Fruit fly (Drosophila melanogaster) whole organism, embryonic: Measurements from ENCODE around the gene Doc2.

Experiments
- Antp ChIP-seq: fragments of 200-800 bp; sonication (Bioruptor generic); optimal IDR thresholded peaks from 3 replicates; lab custom pipeline; 2016; ENCODE audit warnings: missing biosample characterization, missing genetic modification characterization
- CG10565 ChIP-seq: fragments of 200-800 bp; sonication (Bioruptor generic); optimal IDR thresholded peaks from 3 replicates; lab custom pipeline; 2016; ENCODE audit warnings: missing biosample characterization, mild to moderate bottlenecking, missing genetic modification characterization
- CG11085 ChIP-seq: fragments of 200-800 bp; sonication (Bioruptor generic); IDR thresholded peaks from 2 replicates; pipeline ENCODE4 v1.3.6; 2022; ENCODE audit warnings: missing biosample characterization, missing genetic modification characterization
- CG15011 ChIP-seq: fragments of 200-800 bp; sonication (Bioruptor generic); optimal IDR thresholded peaks from 3 replicates; lab custom pipeline; 2018; ENCODE audit warnings: missing biosample characterization, mild to moderate bottlenecking, missing genetic modification characterization
- CG1529 ChIP-seq: fragments of 200-800 bp; sonication (Bioruptor generic); optimal IDR thresholded peaks from 3 replicates; lab custom pipeline; 2018; ENCODE audit warnings: missing biosample characterization, missing genetic modification characterization
- CG15479 ChIP-seq: fragments of 200-800 bp; sonication (Bioruptor generic); optimal IDR thresholded peaks from 3 replicates; lab custom pipeline; 2019; ENCODE audit warnings: missing biosample characterization, mild to moderate bottlenecking, missing genetic modification characterization, moderate library complexity
- CG17361 ChIP-seq: fragments of 200-800 bp; sonication (Bioruptor generic); IDR thresholded peaks from 3 replicates; pipeline ENCODE4 v1.3.6; 2022; ENCODE audit warnings: missing biosample characterization, missing genetic modification characterization
- CG2120 ChIP-seq: fragments of 200-800 bp; sonication (Bioruptor generic); optimal IDR thresholded peaks from 3 replicates; lab custom pipeline; 2016; ENCODE audit warnings: missing biosample characterization, missing genetic modification characterization
- CG2199 ChIP-seq: fragments of 200-800 bp; sonication (Bioruptor generic); IDR thresholded peaks from 3 replicates; pipeline ENCODE4 v1.3.6; 2022; ENCODE audit warnings: missing biosample characterization, missing genetic modification characterization
- CG30403 ChIP-seq: fragments of 200-800 bp; sonication (Bioruptor generic); optimal IDR thresholded peaks from 3 replicates; lab custom pipeline; 2016; ENCODE audit warnings: missing biosample characterization, missing genetic modification characterization
- CG3163 ChIP-seq: fragments of 200-800 bp; sonication (Bioruptor generic); optimal IDR thresholded peaks from 3 replicates; lab custom pipeline; 2016; ENCODE audit warnings: missing biosample characterization, missing genetic modification characterization
- CG3838 ChIP-seq: fragments of 200-800 bp; sonication (Bioruptor generic); optimal IDR thresholded peaks from 3 replicates; lab custom pipeline; 2016; ENCODE audit warnings: missing biosample characterization, missing genetic modification characterization
- CG4328 ChIP-seq: fragments of 200-800 bp; sonication (Bioruptor generic); optimal IDR thresholded peaks from 3 replicates; lab custom pipeline; 2017; ENCODE audit warnings: missing biosample characterization, missing genetic modification reagents, missing genetic modification characterization
- CG4730 ChIP-seq: fragments of 200-800 bp; sonication (Bioruptor generic); IDR thresholded peaks from 2 replicates; pipeline ENCODE4 v1.3.6; 2022; ENCODE audit warnings: missing biosample characterization, missing genetic modification characterization
- CG7357 ChIP-seq: fragments of 200-800 bp; sonication (Bioruptor generic); IDR thresholded peaks from 3 replicates; pipeline ENCODE4 v1.3.6; 2022; ENCODE audit warnings: missing biosample characterization, missing genetic modification characterization
- CG9797 ChIP-seq: fragments of 200-800 bp; sonication (Bioruptor generic); optimal IDR thresholded peaks from 3 replicates; lab custom pipeline; 2018; ENCODE audit warnings: missing biosample characterization, mild to moderate bottlenecking, missing genetic modification characterization
- CG9817 ChIP-seq: fragments of 200-800 bp; sonication (Bioruptor generic); optimal IDR thresholded peaks from 2 replicates; lab custom pipeline; 2018; ENCODE audit warnings: missing biosample characterization, mild to moderate bottlenecking, missing genetic modification characterization, moderate library complexity
- CTCF ChIP-seq: fragments of 200-800 bp; sonication (Bioruptor generic); optimal IDR thresholded peaks from 2 replicates; lab custom pipeline; 2017; ENCODE audit warnings: missing biosample characterization, mild to moderate bottlenecking, missing genetic modification characterization, moderate library complexity
- CrebB ChIP-seq: fragments of 200-800 bp; sonication (Bioruptor generic); optimal IDR thresholded peaks from 3 replicates; lab custom pipeline; 2018; ENCODE audit warnings: missing biosample characterization, mild to moderate bottlenecking, missing genetic modification characterization
- Dp ChIP-seq: fragments of 200-800 bp; sonication (Bioruptor generic); optimal IDR thresholded peaks from 2 replicates; lab custom pipeline; 2018; ENCODE audit warnings: missing biosample characterization, mild to moderate bottlenecking, missing genetic modification characterization, moderate library complexity
- Fer1 ChIP-seq: fragments of 200-800 bp; sonication (Bioruptor generic); optimal IDR thresholded peaks from 2 replicates; lab custom pipeline; 2017; ENCODE audit warnings: missing biosample characterization, mild to moderate bottlenecking, missing genetic modification characterization
- HHEX ChIP-seq: fragments of 200-800 bp; sonication (Bioruptor generic); optimal IDR thresholded peaks from 3 replicates; lab custom pipeline; 2017; ENCODE audit warnings: missing biosample characterization, mild to moderate bottlenecking, missing genetic modification characterization, missing genetic modification reagents
- HLH4C ChIP-seq: fragments of 200-800 bp; sonication (Bioruptor generic); IDR thresholded peaks from 3 replicates; pipeline ENCODE4 v1.3.6; 2022; ENCODE audit warnings: missing biosample characterization, missing genetic modification characterization; ENCODE audit not compliant: partially characterized antibody
- Lim3 ChIP-seq: fragments of 200-800 bp; sonication (Bioruptor generic); IDR thresholded peaks from 2 replicates; pipeline ENCODE4 v1.3.6; 2022; ENCODE audit warnings: missing biosample characterization, missing genetic modification characterization
- Neu2 ChIP-seq: fragments of 200-800 bp; sonication (Bioruptor generic); optimal IDR thresholded peaks from 3 replicates; lab custom pipeline; 2016; ENCODE audit warnings: missing biosample characterization, missing genetic modification characterization, borderline replicate concordance
- Nf-YC ChIP-seq: fragments of 200-800 bp; optimal IDR thresholded peaks from 3 replicates; lab custom pipeline; 2019; ENCODE audit warnings: missing biosample characterization, mild to moderate bottlenecking, missing genetic modification characterization, moderate library complexity
- Opbp ChIP-seq: fragments of 200-800 bp; sonication (Bioruptor generic); IDR thresholded peaks from 3 replicates; pipeline ENCODE4 v1.3.6; 2022; ENCODE audit warnings: missing biosample characterization, missing genetic modification characterization; ENCODE audit not compliant: partially characterized antibody
- Stat92E ChIP-seq, 3 experiments: fragments of >200 bp in 2 of 3; fragments of 200-800 bp in 1 of 3; sonication (Bioruptor generic) in 1 of 3; optimal IDR thresholded peaks; 2 replicates each; lab custom pipeline; 2017 to 2019; ENCODE audit warnings: missing biosample characterization in 3 of 3, missing genetic modification characterization in 3 of 3, mild to moderate bottlenecking in 1 of 3, moderate library complexity in 1 of 3
- Trl ChIP-seq, 3 experiments: fragments of >200 bp in 2 of 3; fragments of 200-800 bp in 1 of 3; sonication (Bioruptor generic) in 1 of 3; optimal IDR thresholded peaks; 2 replicates in 1 of 3; 3 replicates in 2 of 3; lab custom pipeline; 2016 to 2017; ENCODE audit warnings: missing biosample characterization in 1 of 3, missing genetic modification characterization in 1 of 3
- bab2 ChIP-seq: fragments of 200-800 bp; sonication (Bioruptor generic); optimal IDR thresholded peaks from 2 replicates; lab custom pipeline; 2016; ENCODE audit warnings: missing biosample characterization, missing genetic modification characterization
- bigmax ChIP-seq: fragments of 200-800 bp; sonication (Bioruptor generic); optimal IDR thresholded peaks from 2 replicates; lab custom pipeline; 2018; ENCODE audit warnings: missing biosample characterization, mild to moderate bottlenecking, missing genetic modification characterization
- bowl ChIP-seq: fragments of 200-800 bp; sonication (Bioruptor generic); IDR thresholded peaks from 2 replicates; pipeline ENCODE4 v1.3.6; 2022; ENCODE audit warnings: missing biosample characterization, missing genetic modification characterization
- bsh ChIP-seq, 2 experiments: fragments of 200-800 bp; sonication (Bioruptor generic); optimal IDR thresholded peaks; 2 replicates each; lab custom pipeline; 2017 to 2018; ENCODE audit warnings: mild to moderate bottlenecking in 2 of 2, missing biosample characterization in 2 of 2, missing genetic modification characterization in 2 of 2, moderate library complexity in 1 of 2
- dpn ChIP-seq, 2 experiments: fragments of 200-800 bp; sonication (Bioruptor generic); optimal IDR thresholded peaks; 3 replicates each; lab custom pipeline; 2016; ENCODE audit warnings: missing biosample characterization in 2 of 2, missing genetic modification characterization in 2 of 2
- dysf ChIP-seq: fragments of 200-800 bp; sonication (Bioruptor generic); IDR thresholded peaks from 3 replicates; pipeline ENCODE4 v1.3.6; 2022; ENCODE audit warnings: missing biosample characterization, missing genetic modification characterization
- ems ChIP-seq: fragments of 200-800 bp; sonication (Bioruptor generic); optimal IDR thresholded peaks from 3 replicates; lab custom pipeline; 2016; ENCODE audit warnings: missing biosample characterization, missing genetic modification characterization
- en ChIP-seq: fragments of 200-800 bp; sonication (Bioruptor generic); optimal IDR thresholded peaks from 2 replicates; lab custom pipeline; 2016; ENCODE audit warnings: missing biosample characterization, missing genetic modification characterization
- gfzf ChIP-seq: fragments of 200-800 bp; sonication (Bioruptor generic); optimal IDR thresholded peaks from 2 replicates; lab custom pipeline; 2016; ENCODE audit warnings: missing biosample characterization, mild to moderate bottlenecking, missing genetic modification characterization, moderate library complexity
- hb ChIP-seq: fragments of 200-800 bp; sonication (Bioruptor generic); IDR thresholded peaks from 3 replicates; pipeline ENCODE4 v1.3.6; 2022; ENCODE audit warnings: missing biosample characterization, missing genetic modification characterization; ENCODE audit not compliant: partially characterized antibody
- jumu ChIP-seq: fragments of 200-800 bp; sonication (Bioruptor generic); optimal IDR thresholded peaks from 3 replicates; lab custom pipeline; 2016; ENCODE audit warnings: missing biosample characterization, missing genetic modification characterization
- lab ChIP-seq: fragments of 200-800 bp; sonication (Bioruptor generic); optimal IDR thresholded peaks from 3 replicates; lab custom pipeline; 2017; ENCODE audit warnings: missing biosample characterization, missing genetic modification characterization, mild to moderate bottlenecking, moderate library complexity, missing genetic modification reagents
- nom ChIP-seq: fragments of 200-800 bp; sonication (Bioruptor generic); optimal IDR thresholded peaks from 2 replicates; lab custom pipeline; 2017; ENCODE audit warnings: missing biosample characterization, missing genetic modification characterization, mild to moderate bottlenecking, moderate library complexity, missing genetic modification reagents
- pnt ChIP-seq: fragments of 200-800 bp; sonication (Bioruptor generic); optimal IDR thresholded peaks from 3 replicates; lab custom pipeline; 2016; ENCODE audit warnings: missing biosample characterization, missing genetic modification characterization
- rib ChIP-seq: fragments of 200-800 bp; sonication (Bioruptor generic); IDR thresholded peaks from 2 replicates; pipeline ENCODE4 v1.3.6; 2022; ENCODE audit warnings: missing biosample characterization, missing genetic modification characterization
- ro ChIP-seq: fragments of 200-800 bp; sonication (Bioruptor generic); IDR thresholded peaks from 2 replicates; pipeline ENCODE4 v1.3.6; 2022; ENCODE audit warnings: missing biosample characterization, missing genetic modification characterization
- so ChIP-seq: fragments of 200-800 bp; sonication (Bioruptor generic); IDR thresholded peaks from 3 replicates; pipeline ENCODE4 v1.3.6; 2022; ENCODE audit warnings: missing biosample characterization, missing genetic modification characterization
- tap ChIP-seq: fragments of 200-800 bp; optimal IDR thresholded peaks from 3 replicates; lab custom pipeline; 2019; ENCODE audit warnings: missing biosample characterization, mild to moderate bottlenecking, missing genetic modification characterization, moderate library complexity
- tup ChIP-seq: fragments of 200-800 bp; sonication (Bioruptor generic); optimal IDR thresholded peaks from 2 replicates; lab custom pipeline; 2016; ENCODE audit warnings: missing biosample characterization, mild to moderate bottlenecking, missing genetic modification characterization, moderate library complexity
- tx ChIP-seq: fragments of 200-800 bp; sonication (Bioruptor generic); optimal IDR thresholded peaks from 2 replicates; lab custom pipeline; 2016; ENCODE audit warnings: missing biosample characterization, missing genetic modification characterization
- zen ChIP-seq: fragments of 200-800 bp; sonication (Bioruptor generic); optimal IDR thresholded peaks from 3 replicates; lab custom pipeline; 2018; ENCODE audit warnings: missing biosample characterization, mild to moderate bottlenecking, missing genetic modification characterization, moderate library complexity

Gene Doc2

dm6 chr3L:8985848-8986320, 33.2 kb downstream of the Doc2 start, which contains the start of gene Galk (continued):
- TF ChIP-seq bsh (GFP tag; optimal IDR thresholded peaks at IDR 0.05; lab: Kevin White, UChicago), result peak in 1 of 2 experiments; percentile 49
- peak; percentile 5 for TF ChIP-seq CG3163 (GFP tag; lab: Kevin White, UChicago)
- TF ChIP-seq so (GFP tag; lab: Robert Waterston, UW), result no peak
- peak; percentile 63 for TF ChIP-seq HHEX (GFP tag; lab: Kevin White, UChicago)
- TF ChIP-seq zen (tag; lab: Kevin White, UChicago), result no peak
- no peak for TF ChIP-seq en
- TF ChIP-seq Antp (GFP tag; lab: Kevin White, UChicago), result peak; percentile 64
- TF ChIP-seq CG11085 (GFP tag; lab: Robert Waterston, UW), result peak; percentile 46; the same call in 1 of the 2 replicates
- peak; percentile 39 for TF ChIP-seq nom (GFP tag; lab: Kevin White, UChicago)
- no peak for TF ChIP-seq CTCF (GFP tag; lab: Kevin White, UChicago)
- TF ChIP-seq pnt (GFP tag; lab: Kevin White, UChicago), result no peak
- TF ChIP-seq bab2 (GFP tag; lab: Kevin White, UChicago), result peak; percentile 48
- TF ChIP-seq Stat92E (GFP tag; optimal IDR thresholded peaks at IDR 0.05; lab: Kevin White, UChicago), result no peak
- no peak for TF ChIP-seq HLH4C
- TF ChIP-seq CG15479 (GFP tag; lab: Kevin White, UChicago), result no peak
- peak; percentile 68 to 75 for TF ChIP-seq dpn (GFP tag; optimal IDR thresholded peaks at IDR 0.05; lab: Kevin White, UChicago)
- peak; percentile 55 for TF ChIP-seq tx (GFP tag; lab: Kevin White, UChicago)
- TF ChIP-seq tup, result peak; percentile 39
- peak; percentile 85 for TF ChIP-seq lab
- no peak for TF ChIP-seq Neu2
- TF ChIP-seq CG2199 (GFP tag; lab: Robert Waterston, UW), result peak; percentile 34; the same call in 1 of the 3 replicates
- TF ChIP-seq tap (tag; lab: Kevin White, UChicago), result peak; percentile 48
- TF ChIP-seq CrebB (tag; lab: Kevin White, UChicago), result peak; percentile 70
- peak; percentile 35 for TF ChIP-seq CG15011
- TF ChIP-seq Dp (GFP tag; lab: Kevin White, UChicago), result no peak
- TF ChIP-seq ems (GFP tag; lab: Kevin White, UChicago), result peak; percentile 30
- peak; percentile 52; the same call in 1 of the 2 replicates for TF ChIP-seq CG4730 (GFP tag; lab: Robert Waterston, UW)
- TF ChIP-seq hb (GFP tag; lab: Robert Waterston, UW), result no peak
- TF ChIP-seq bigmax (GFP tag; lab: Kevin White, UChicago), result peak; percentile 58
- TF ChIP-seq bowl (GFP tag; lab: Robert Waterston, UW), result 0 out of 2 replicates have a peak, but pooled peaks have one; percentile 10
- peak; percentile 52 for TF ChIP-seq CG9817
- peak; percentile 87 for TF ChIP-seq CG2120 (GFP tag; lab: Kevin White, UChicago)
- peak; percentile 30 for TF ChIP-seq jumu
- TF ChIP-seq CG17361 (GFP tag; lab: Robert Waterston, UW), result no peak; the same call in 2 of the 3 replicates
- TF ChIP-seq dysf (GFP tag; lab: Robert Waterston, UW), result peak; percentile 69
- TF ChIP-seq CG7357 (GFP tag; lab: Robert Waterston, UW), result no peak; the same call in 2 of the 3 replicates
- TF ChIP-seq Nf-YC (tag; lab: Kevin White, UChicago), result peak; percentile 5
- no peak for TF ChIP-seq Trl (optimal IDR thresholded peaks at IDR 0.05; lab: Kevin White, UChicago)
- peak; percentile 43 for TF ChIP-seq Trl (GFP tag; optimal IDR thresholded peaks at IDR 0.05; lab: Kevin White, UChicago)
- no peak for TF ChIP-seq Lim3
- TF ChIP-seq CG4328 (GFP tag; lab: Kevin White, UChicago), result peak; percentile 58
- peak; percentile 72 for TF ChIP-seq Fer1 (GFP tag; lab: Kevin White, UChicago)
- TF ChIP-seq ro (GFP tag; lab: Robert Waterston, UW), result no peak
- peak; percentile 16 for TF ChIP-seq CG3838 (GFP tag; lab: Kevin White, UChicago)
- no peak for TF ChIP-seq Opbp
- TF ChIP-seq CG9797 (GFP tag; lab: Kevin White, UChicago), result no peak
- no peak for TF ChIP-seq CG10565 (GFP tag; lab: Kevin White, UChicago)
- TF ChIP-seq CG1529 (GFP tag; lab: Kevin White, UChicago), result peak; percentile 26
- peak; percentile 22 for TF ChIP-seq CG30403
- peak; percentile 40; the same call in 1 of the 2 replicates for TF ChIP-seq rib (GFP tag; lab: Robert Waterston, UW)
- TF ChIP-seq gfzf (GFP tag; lab: Kevin White, UChicago), result no peak
